Worm (Caenorhabditis elegans) whole organism, early embryonic: Measurements from ENCODE around the gene srg-6.

Experiments used
- B0310.2 ChIP-seq: sonication (generic microtip); optimal IDR thresholded peaks from 2 replicates; lab custom pipeline; 2016; ENCODE audit warnings: mild to moderate bottlenecking, missing genetic modification characterization, missing compliant biosample characterization
- ets-7 ChIP-seq: sonication (generic microtip); optimal IDR thresholded peaks from 2 replicates; lab custom pipeline; 2016; ENCODE audit warnings: missing genotype, missing genetic modification characterization, missing compliant biosample characterization
- flt-1 ChIP-seq: fragments of 200-800 bp; sonication (Bioruptor generic); IDR thresholded peaks from 2 replicates; pipeline ENCODE4 v1.3.6; 2022; ENCODE audit warnings: missing genetic modification characterization, missing compliant biosample characterization
- hmbx-1 ChIP-seq: sonication (generic microtip); optimal IDR thresholded peaks from 2 replicates; lab custom pipeline; 2016; ENCODE audit warnings: mild to moderate bottlenecking, missing genetic modification characterization, missing compliant biosample characterization
- hmg-4 ChIP-seq: fragments of 200-800 bp; sonication (Bioruptor generic); optimal IDR thresholded peaks from 2 replicates; lab custom pipeline; 2018; ENCODE audit warnings: mild to moderate bottlenecking, missing genetic modification characterization, missing compliant biosample characterization
- hnd-1 ChIP-seq: sonication (generic microtip); optimal IDR thresholded peaks from 2 replicates; lab custom pipeline; 2016; ENCODE audit warnings: missing genetic modification characterization, missing compliant biosample characterization
- tbx-11 ChIP-seq: fragments of 200-800 bp; sonication (Bioruptor generic); IDR thresholded peaks from 2 replicates; pipeline ENCODE4 v1.3.6; 2022; ENCODE audit warnings: missing genetic modification characterization, missing compliant biosample characterization
- tbx-37 ChIP-seq: fragments of 200-800 bp; sonication (Bioruptor generic); conservative IDR thresholded peaks from 2 replicates; pipeline ENCODE4 v1.3.6; 2022; ENCODE audit warnings: missing genetic modification reagents, missing genetic modification characterization, missing compliant biosample characterization

ce11 chrIII:6265911-6266310 lies at the start of gene srg-6:
- TF ChIP-seq hnd-1 (tag; lab: Kevin White, UChicago) (no peak), B0310.2 (tag; lab: Kevin White, UChicago) (no peak), tbx-11 (GFP tag; lab: Robert Waterston, UW) (no peak), hmg-4 (GFP tag; lab: Kevin White, UChicago) (no peak), hmbx-1 (tag; lab: Kevin White, UChicago) (no peak), ets-7 (tag; lab: Kevin White, UChicago) (no peak), flt-1 (GFP tag; lab: Robert Waterston, UW) (no peak), tbx-37 (GFP tag; lab: Robert Waterston, UW) (no peak)
